Fruit fly (Drosophila melanogaster) whole organism: ENCODE measurements around the gene Nasp.

Experiments
- CG8478 ChIP-seq: fragments of >200 bp; optimal IDR thresholded peaks from 2 replicates; lab custom pipeline; 2018; ENCODE audit warnings: inconsistent platforms
- Dll ChIP-seq: fragments of >200 bp; optimal IDR thresholded peaks from 2 replicates; lab custom pipeline; 2017
- EcR ChIP-seq, 2 experiments: fragments of >200 bp; optimal IDR thresholded peaks; 2 replicates each; lab custom pipeline; 2017; ENCODE audit warnings: missing biosample characterization in 2 of 2, missing genetic modification characterization in 2 of 2, missing genetic modification reagents in 2 of 2
- pan ChIP-seq: fragments of >200 bp; optimal IDR thresholded peaks from 2 replicates; lab custom pipeline; 2017
- psq ChIP-seq: fragments of >200 bp; optimal IDR thresholded peaks from 2 replicates; lab custom pipeline; 2017
- usp ChIP-seq: fragments of >200 bp; optimal IDR thresholded peaks from 2 replicates; lab custom pipeline; 2017; ENCODE audit warnings: missing biosample characterization, missing genetic modification characterization, mixed read lengths

dm6 chr3R:8769094-8769493, 21.5 kb downstream of the Nasp start, which contains the start of gene CG8236:
- TF ChIP-seq pan (no peak), usp (GFP tag; lab: Kevin White, UChicago) (no peak), CG8478 (no peak), Dll (lab: Kevin White, UChicago) (no peak), psq (no peak), EcR (GFP tag; optimal IDR thresholded peaks at IDR 0.05; lab: Kevin White, UChicago) (no peak)
